Worm (Caenorhabditis elegans): Measurements from ENCODE around the gene T22F3.8.

- TF ChIP-seq nhr-237 (tag; optimal IDR thresholded peaks at IDR 0.05), result no peak
- no peak for TF ChIP-seq ama-1 (optimal IDR thresholded peaks at IDR 0.05)
- no peak for TF ChIP-seq nhr-10 (tag; optimal IDR thresholded peaks at IDR 0.05)
- peak; percentile 40 for TF ChIP-seq C34F6.9 (tag; optimal IDR thresholded peaks at IDR 0.05)
- no peak for TF ChIP-seq nhr-21 (tag; optimal IDR thresholded peaks at IDR 0.05)
- TF ChIP-seq ZK546.5 (tag; optimal IDR thresholded peaks at IDR 0.05), result no peak
- no peak for TF ChIP-seq sma-3 (GFP tag; optimal IDR thresholded peaks at IDR 0.05)
- TF ChIP-seq skn-1 (tag; optimal IDR thresholded peaks at IDR 0.05), result no peak
- TF ChIP-seq zag-1 (tag; optimal IDR thresholded peaks at IDR 0.05), result no peak
- TF ChIP-seq snpc-4 (tag; optimal IDR thresholded peaks at IDR 0.05), result no peak
- no peak for TF ChIP-seq unc-62 (GFP tag; optimal IDR thresholded peaks at IDR 0.05)
- TF ChIP-seq unc-39 (tag; optimal IDR thresholded peaks at IDR 0.05), result no peak
These were observed 26.0 kb downstream of the T22F3.8 start for ce11 chrV:3579248-3579647.

Data from whole organism, L2 larva.